Fruit fly (Drosophila melanogaster) S2 (cell line): Measurements from ENCODE around the gene Rhau.

Experiments
- CG8478 ChIP-seq: fragments of >200 bp; optimal IDR thresholded peaks from 2 replicates; lab custom pipeline; 2018
- CTCF ChIP-seq, 2 experiments: fragments of >200 bp; optimal IDR thresholded peaks; 2 replicates each; lab custom pipeline; 2018

DNA sequence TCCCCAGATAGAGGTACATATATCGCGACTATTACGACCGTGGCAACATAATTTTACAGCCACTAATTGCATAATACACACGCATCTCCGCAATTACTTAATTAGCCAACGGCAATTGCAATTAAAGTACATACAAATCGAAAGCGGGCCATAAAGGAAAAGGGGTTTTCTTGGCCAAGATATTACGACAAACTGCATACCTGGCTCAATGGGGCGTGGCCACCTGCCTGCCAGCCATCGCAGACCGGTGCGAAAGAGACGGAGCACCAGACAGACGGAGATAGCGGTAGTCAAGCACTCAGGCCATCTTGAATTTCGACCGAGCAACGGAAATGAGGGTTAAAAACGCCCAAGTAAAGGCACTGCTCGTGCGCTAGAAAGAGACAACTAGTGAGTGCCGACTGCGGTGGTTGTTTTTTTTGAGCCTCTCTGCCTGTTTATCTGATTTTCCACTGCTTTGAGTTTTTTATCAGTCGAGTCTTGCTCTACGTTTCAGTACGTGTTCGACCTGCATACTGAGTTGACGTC is 12.5 kb upstream of the Rhau start, which contains the start of gene cad:
- TF ChIP-seq CG8478 (lab: Kevin White, UChicago) (no peak), CTCF (optimal IDR thresholded peaks at IDR 0.05; lab: Kevin White, UChicago) (peak; percentile 52 to 64)
